Worm (Caenorhabditis elegans) whole organism, L2 larva: ENCODE data around the gene bus-18.

Source experiments
- aly-2 ChIP-seq: fragments of 150-350 bp; optimal IDR thresholded peaks from 2 replicates; lab custom pipeline; 2014; ENCODE audit warnings: missing biosample characterization, missing genetic modification characterization
- ama-1 ChIP-seq: fragments of 150-350 bp; optimal IDR thresholded peaks from 2 replicates; lab custom pipeline; 2018; ENCODE audit warnings: inconsistent platforms
- dmd-4 ChIP-seq: sonication (generic microtip); optimal IDR thresholded peaks from 2 replicates; lab custom pipeline; 2017; ENCODE audit warnings: missing biosample characterization, missing genetic modification characterization
- nhr-11 ChIP-seq: fragments of 150-350 bp; optimal IDR thresholded peaks from 2 replicates; lab custom pipeline; 2014; ENCODE audit warnings: missing biosample characterization, missing genetic modification characterization
- unc-39 ChIP-seq: fragments of 150-350 bp; optimal IDR thresholded peaks from 2 replicates; lab custom pipeline; 2014; ENCODE audit warnings: missing biosample characterization, missing genetic modification characterization
- unc-62 ChIP-seq: fragments of 150-350 bp; optimal IDR thresholded peaks from 2 replicates; lab custom pipeline; 2014; ENCODE audit warnings: missing biosample characterization, missing genetic modification reagents, missing genetic modification characterization

ce11 chrV:11762863-11763262 lies 10.7 kb upstream of the bus-18 start, which contains the start of gene T04F3.4:
- TF ChIP-seq unc-39 (tag; lab: Kevin White, UChicago) (no peak), nhr-11 (tag; lab: Kevin White, UChicago) (no peak), dmd-4 (tag; lab: Kevin White, UChicago) (no peak), ama-1 (lab: Kevin White, UChicago) (no peak), aly-2 (no peak), unc-62 (GFP tag; lab: Kevin White, UChicago) (no peak)
